Worm (Caenorhabditis elegans) whole organism, early embryonic: ENCODE data around the gene F59B10.4.

Experiments used
- B0310.2 ChIP-seq: sonication (generic microtip); optimal IDR thresholded peaks from 2 replicates; lab custom pipeline; 2016; ENCODE audit warnings: mild to moderate bottlenecking, missing genetic modification characterization, missing compliant biosample characterization
- aly-1 ChIP-seq: sonication (generic microtip); optimal IDR thresholded peaks from 2 replicates; lab custom pipeline; 2016; ENCODE audit warnings: missing genetic modification characterization, missing compliant biosample characterization
- ama-1 ChIP-seq: fragments of 150-350 bp; optimal IDR thresholded peaks from 2 replicates; lab custom pipeline; 2014
- ceh-13 ChIP-seq: fragments of 200-800 bp; sonication (Bioruptor generic); optimal IDR thresholded peaks from 2 replicates; lab custom pipeline; 2018; ENCODE audit warnings: mild to moderate bottlenecking, missing genetic modification characterization, missing compliant biosample characterization
- ets-7 ChIP-seq: sonication (generic microtip); optimal IDR thresholded peaks from 2 replicates; lab custom pipeline; 2016; ENCODE audit warnings: missing genotype, missing genetic modification characterization, missing compliant biosample characterization
- flt-1 ChIP-seq: fragments of 200-800 bp; sonication (Bioruptor generic); IDR thresholded peaks from 2 replicates; pipeline ENCODE4 v1.3.6; 2022; ENCODE audit warnings: missing genetic modification characterization, missing compliant biosample characterization
- scrt-1 ChIP-seq: fragments of 200-800 bp; sonication (Bioruptor generic); IDR thresholded peaks from 2 replicates; pipeline ENCODE4 v1.3.6; 2022; ENCODE audit warnings: missing genetic modification characterization, missing compliant biosample characterization
- sea-1 ChIP-seq: fragments of 200-800 bp; sonication (Bioruptor generic); conservative IDR thresholded peaks from 2 replicates; pipeline ENCODE4 v1.3.6; 2022; ENCODE audit warnings: missing genetic modification characterization, missing compliant biosample characterization
- tbx-37 ChIP-seq: fragments of 200-800 bp; sonication (Bioruptor generic); conservative IDR thresholded peaks from 2 replicates; pipeline ENCODE4 v1.3.6; 2022; ENCODE audit warnings: missing genetic modification reagents, missing genetic modification characterization, missing compliant biosample characterization
- tra-4 ChIP-seq: sonication (generic microtip); optimal IDR thresholded peaks from 2 replicates; lab custom pipeline; 2017; ENCODE audit warnings: missing genetic modification characterization, missing compliant biosample characterization

DNA sequence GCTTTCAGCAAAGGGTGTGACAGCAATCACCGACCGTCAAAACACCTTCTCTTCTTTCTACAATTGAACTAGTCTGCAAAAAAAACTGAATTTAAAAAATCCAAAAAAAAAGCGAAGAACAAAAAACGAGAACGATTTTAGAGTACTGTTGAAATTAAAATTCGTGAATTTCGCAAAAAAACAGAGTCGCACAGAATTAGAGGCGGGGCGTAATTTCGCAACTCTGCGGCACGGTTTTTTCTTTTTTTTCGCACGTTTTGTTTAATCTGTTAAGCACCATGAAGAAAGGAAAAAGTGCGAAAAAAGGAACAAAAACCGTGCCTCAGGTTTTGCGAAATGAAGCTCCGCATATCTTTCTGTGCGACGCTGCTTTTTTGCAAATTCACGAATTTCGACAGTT is 36.1 kb upstream of the F59B10.4 start, which contains the start of gene mnk-1:
- no peak for TF ChIP-seq ama-1
- TF ChIP-seq B0310.2 (tag; lab: Kevin White, UChicago): no peak
- no peak for TF ChIP-seq sea-1 (GFP tag; lab: Robert Waterston, UW)
- no peak for TF ChIP-seq flt-1 (GFP tag; lab: Robert Waterston, UW)
- TF ChIP-seq ets-7 (tag; lab: Kevin White, UChicago): no peak
- no peak for TF ChIP-seq ceh-13
- TF ChIP-seq tra-4: no peak
- no peak for TF ChIP-seq aly-1 (tag; lab: Kevin White, UChicago)
- no peak for TF ChIP-seq tbx-37 (GFP tag; lab: Robert Waterston, UW)
- TF ChIP-seq scrt-1 (GFP tag; lab: Robert Waterston, UW): no peak
